Worm (Caenorhabditis elegans): ENCODE results near the gene B0280.17.
A peak's percentile ranks its signal among the peaks of the same experiment; 100 is the strongest.

Gene B0280.17

ce11 chrIII:7166664-7167567 lies 31.0 kb upstream of the B0280.17 start (continued):
- peak; percentile 64 for TF ChIP-seq rbr-2 (tag; optimal IDR thresholded peaks at IDR 0.05)
- TF ChIP-seq mdl-1 (tag; optimal IDR thresholded peaks at IDR 0.05) = peak in 1 of 2 experiments; percentile 41
- TF ChIP-seq T20F7.1 (GFP tag; optimal IDR thresholded peaks at IDR 0.05) = peak; percentile 19
- peak; percentile 80 for TF ChIP-seq hmg-1.1 (GFP tag; IDR thresholded peaks at IDR 0.05)
- TF ChIP-seq hif-1 (tag; optimal IDR thresholded peaks at IDR 0.05) = peak in 1 of 2 experiments; percentile 20
- TF ChIP-seq daf-16 (GFP tag; optimal IDR thresholded peaks at IDR 0.05) = no peak
- peak; percentile 74 for TF ChIP-seq daf-16 (tag; optimal IDR thresholded peaks at IDR 0.05)

- TF ChIP-seq php-3 (GFP tag; IDR thresholded peaks at IDR 0.05) = peak; percentile 52
- TF ChIP-seq egl-27 (tag; optimal IDR thresholded peaks at IDR 0.05) = no peak
- peak; percentile 60 for TF ChIP-seq nhr-48 (tag; optimal IDR thresholded peaks at IDR 0.05)
- no peak for TF ChIP-seq F26F4.8 (GFP tag; conservative IDR thresholded peaks at IDR 0.05)
- TF ChIP-seq unc-62 (GFP tag; optimal IDR thresholded peaks at IDR 0.05 in 1 of 2) = peak in 1 of 2 experiments; percentile 38
- no peak for TF ChIP-seq unc-62 (tag; optimal IDR thresholded peaks at IDR 0.05)
- TF ChIP-seq mep-1 (tag; optimal IDR thresholded peaks at IDR 0.05) = peak; percentile 66
- no peak for TF ChIP-seq pha-4 (GFP tag; IDR thresholded peaks at IDR 0.05)
- peak; percentile 9 for TF ChIP-seq pha-4 (tag; optimal IDR thresholded peaks at IDR 0.05)
- peak; percentile 63 for TF ChIP-seq mes-2 (tag; optimal IDR thresholded peaks at IDR 0.05; ENCODE audit: poor library complexity, severe bottlenecking)
- peak; percentile 35 for TF ChIP-seq nhr-11 (tag; optimal IDR thresholded peaks at IDR 0.05)
- TF ChIP-seq nhr-41 (GFP tag; IDR thresholded peaks at IDR 0.05) = no peak
- TF ChIP-seq gei-8 (GFP tag; optimal IDR thresholded peaks at IDR 0.05) = peak; percentile 53
- peak in 1 of 2 experiments; percentile 83 for TF ChIP-seq mdl-1 (tag; optimal IDR thresholded peaks at IDR 0.05)
- peak; percentile 67 for TF ChIP-seq mxl-3 (GFP tag; optimal IDR thresholded peaks at IDR 0.05)
- no peak for TF ChIP-seq ztf-11 (tag; optimal IDR thresholded peaks at IDR 0.05)
- no peak for TF ChIP-seq snpc-4 (tag; optimal IDR thresholded peaks at IDR 0.05)
- TF ChIP-seq lin-38 (GFP tag; IDR thresholded peaks at IDR 0.05) = peak; percentile 26
- peak; percentile 69 for TF ChIP-seq dpl-1 (GFP tag; optimal IDR thresholded peaks at IDR 0.05)
- peak in 1 of 2 experiments; percentile 28 for TF ChIP-seq daf-16 (GFP tag; optimal IDR thresholded peaks at IDR 0.05)
- TF ChIP-seq daf-16 (tag; optimal IDR thresholded peaks at IDR 0.05) = peak; percentile 92
- peak; percentile 92 for TF ChIP-seq dmd-6 (GFP tag; IDR thresholded peaks at IDR 0.05)
- TF ChIP-seq madf-5 (GFP tag; IDR thresholded peaks at IDR 0.05) = no peak
- no peak for TF ChIP-seq zag-1 (tag; optimal IDR thresholded peaks at IDR 0.05)
- peak; percentile 2 for TF ChIP-seq nhr-77 (tag; optimal IDR thresholded peaks at IDR 0.05)
- no peak for TF ChIP-seq spr-3 (GFP tag; optimal IDR thresholded peaks at IDR 0.05)
- TF ChIP-seq nhr-28 (tag; optimal IDR thresholded peaks at IDR 0.05) = peak; percentile 87
- TF ChIP-seq pqm-1 (tag; optimal IDR thresholded peaks at IDR 0.05) = peak; percentile 96
- peak; percentile 77 for TF ChIP-seq nhr-102 (tag; optimal IDR thresholded peaks at IDR 0.05)
- no peak for TF ChIP-seq set-16 (GFP tag; IDR thresholded peaks at IDR 0.05)
- TF ChIP-seq dve-1 (tag; optimal IDR thresholded peaks at IDR 0.05; ENCODE audit: insufficient read depth) = peak; percentile 72
- TF ChIP-seq aly-2 (tag; optimal IDR thresholded peaks at IDR 0.05) = no peak
- TF ChIP-seq arid-1 (GFP tag; conservative IDR thresholded peaks at IDR 0.05) = no peak
- no peak for TF ChIP-seq zfp-3 (GFP tag; conservative IDR thresholded peaks at IDR 0.05)
- peak; percentile 89 for TF ChIP-seq hlh-11 (tag; optimal IDR thresholded peaks at IDR 0.05)
- TF ChIP-seq hif-1 (tag; optimal IDR thresholded peaks at IDR 0.05) = peak in 1 of 2 experiments; percentile 63
- TF ChIP-seq lin-13 (GFP tag; optimal IDR thresholded peaks at IDR 0.05) = peak; percentile 49
- no peak for TF ChIP-seq unc-130 (GFP tag; optimal IDR thresholded peaks at IDR 0.05)
- peak; percentile 19 for TF ChIP-seq rbr-2 (tag; optimal IDR thresholded peaks at IDR 0.05)
- TF ChIP-seq hmg-1.1 (GFP tag; IDR thresholded peaks at IDR 0.05) = peak; percentile 8; the same call in 1 of the 2 replicates
- TF ChIP-seq Y48G9A.11 (GFP tag; IDR thresholded peaks at IDR 0.05) = no peak
- no peak for TF ChIP-seq skn-1 (tag; optimal IDR thresholded peaks at IDR 0.05)
- TF ChIP-seq zfp-2 (tag; optimal IDR thresholded peaks at IDR 0.05) = no peak
- no peak for TF ChIP-seq nhr-10 (tag; optimal IDR thresholded peaks at IDR 0.05)
- TF ChIP-seq lsy-2 (tag; optimal IDR thresholded peaks at IDR 0.05) = peak in 1 of 2 experiments; percentile 70
These were observed 29.9 kb upstream of the B0280.17 start for ce11 chrIII:7165816-7166229.
